Worm (Caenorhabditis elegans): ENCODE data around the gene F28B4.1.

Gene F28B4.1

DNA sequence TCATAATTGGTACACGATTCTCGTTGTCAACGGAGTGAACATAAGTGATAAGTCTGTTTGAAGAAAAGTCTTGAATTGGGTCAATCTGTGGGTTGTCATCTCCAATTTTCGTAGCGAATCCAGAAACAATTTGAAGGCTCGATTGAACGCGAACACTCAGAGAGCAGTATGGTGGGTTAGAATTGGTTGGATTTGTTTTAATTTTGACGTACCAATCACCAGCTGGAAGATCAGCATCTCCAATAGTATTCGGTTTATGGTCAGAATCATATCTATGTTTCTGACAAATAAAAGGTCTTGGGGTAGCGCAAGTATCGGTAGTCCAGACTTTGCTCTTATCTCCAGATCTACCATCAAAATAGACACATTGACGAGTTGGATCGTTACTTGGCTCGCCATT is 25.7 kb downstream of the F28B4.1 start:
- no peak for TF ChIP-seq fkh-6 (tag; optimal IDR thresholded peaks at IDR 0.05)
- TF ChIP-seq eyg-1 (tag; optimal IDR thresholded peaks at IDR 0.05), result no peak
- no peak for TF ChIP-seq ztf-16 (tag; optimal IDR thresholded peaks at IDR 0.05)
- no peak for TF ChIP-seq sox-2 (GFP tag; IDR thresholded peaks at IDR 0.05)
- no peak for TF ChIP-seq hlh-15 (tag; optimal IDR thresholded peaks at IDR 0.05)
- no peak for TF ChIP-seq ceh-19 (GFP tag; optimal IDR thresholded peaks at IDR 0.05)
- TF ChIP-seq elt-2 (tag; optimal IDR thresholded peaks at IDR 0.05), result no peak
- TF ChIP-seq pax-1 (tag; optimal IDR thresholded peaks at IDR 0.05), result no peak
- no peak for TF ChIP-seq ceh-6 (GFP tag; optimal IDR thresholded peaks at IDR 0.05)
- TF ChIP-seq lin-11 (tag; optimal IDR thresholded peaks at IDR 0.05), result no peak
- no peak for TF ChIP-seq madf-2 (tag; optimal IDR thresholded peaks at IDR 0.05)
- no peak for TF ChIP-seq gmeb-2 (tag; optimal IDR thresholded peaks at IDR 0.05)
- TF ChIP-seq ahr-1 (tag; optimal IDR thresholded peaks at IDR 0.05), result no peak
- no peak for TF ChIP-seq ttx-3 (tag; optimal IDR thresholded peaks at IDR 0.05)
- no peak for TF ChIP-seq ceh-9 (tag; optimal IDR thresholded peaks at IDR 0.05)
- TF ChIP-seq hlh-30 (tag; optimal IDR thresholded peaks at IDR 0.05; ENCODE audit: insufficient read depth), result no peak
- no peak for TF ChIP-seq ceh-30 (tag; optimal IDR thresholded peaks at IDR 0.05)
- no peak for TF ChIP-seq nhr-11 (tag; optimal IDR thresholded peaks at IDR 0.05)

DNA sequence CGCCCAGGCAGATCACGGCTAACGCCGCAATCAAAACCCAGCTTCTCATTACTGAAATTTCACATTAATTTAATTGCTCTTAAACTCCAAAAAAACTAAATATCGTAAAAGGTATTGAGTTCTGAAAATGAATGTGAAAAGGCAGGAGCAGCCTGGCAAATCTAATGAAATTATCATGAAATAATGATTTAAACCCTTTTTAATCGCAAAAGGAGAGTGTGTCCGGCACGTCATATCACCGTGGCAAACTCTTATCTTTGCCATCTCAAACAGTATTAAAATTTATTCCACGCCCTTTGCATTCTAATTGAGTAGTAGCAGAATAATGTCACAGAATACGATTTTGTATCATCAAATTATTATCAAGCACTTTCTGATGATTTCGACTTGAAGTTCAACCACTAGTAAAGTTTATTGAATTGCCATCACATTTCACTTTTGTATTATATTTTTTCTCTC is 30.5 kb downstream of the F28B4.1 start, which contains the start of gene F28B4.3:
Gene F28B4.3 (minus strand): TSS at position 51 of the 459 bp plus-strand sequence.
- TF ChIP-seq hlh-6 (tag; optimal IDR thresholded peaks at IDR 0.05), result no peak
- no peak for TF ChIP-seq unc-42 (tag; optimal IDR thresholded peaks at IDR 0.05)
- TF ChIP-seq nhr-232 (tag; optimal IDR thresholded peaks at IDR 0.05), result no peak
- TF ChIP-seq sox-4 (tag; optimal IDR thresholded peaks at IDR 0.05), result no peak
- TF ChIP-seq pax-1 (tag; optimal IDR thresholded peaks at IDR 0.05), result no peak
- TF ChIP-seq ceh-18 (tag; optimal IDR thresholded peaks at IDR 0.05), result no peak
- TF ChIP-seq ceh-6 (GFP tag; optimal IDR thresholded peaks at IDR 0.05), result no peak
- TF ChIP-seq npax-4 (tag; optimal IDR thresholded peaks at IDR 0.05), result no peak
- no peak for TF ChIP-seq ceh-19 (GFP tag; optimal IDR thresholded peaks at IDR 0.05)
- TF ChIP-seq pha-4 (tag; optimal IDR thresholded peaks at IDR 0.05), result no peak
- TF ChIP-seq zip-5 (tag; optimal IDR thresholded peaks at IDR 0.05), result no peak
- TF ChIP-seq gmeb-2 (tag; optimal IDR thresholded peaks at IDR 0.05), result no peak
- no peak for TF ChIP-seq mec-3 (tag; optimal IDR thresholded peaks at IDR 0.05; ENCODE audit: borderline replicate concordance)
- TF ChIP-seq pqm-1 (tag; optimal IDR thresholded peaks at IDR 0.05), result no peak
- no peak for TF ChIP-seq che-1 (tag; optimal IDR thresholded peaks at IDR 0.05)
- no peak for TF ChIP-seq tbx-7 (tag; optimal IDR thresholded peaks at IDR 0.05)
- no peak for TF ChIP-seq hlh-15 (tag; optimal IDR thresholded peaks at IDR 0.05)
- TF ChIP-seq ets-4 (tag; optimal IDR thresholded peaks at IDR 0.05), result no peak

DNA sequence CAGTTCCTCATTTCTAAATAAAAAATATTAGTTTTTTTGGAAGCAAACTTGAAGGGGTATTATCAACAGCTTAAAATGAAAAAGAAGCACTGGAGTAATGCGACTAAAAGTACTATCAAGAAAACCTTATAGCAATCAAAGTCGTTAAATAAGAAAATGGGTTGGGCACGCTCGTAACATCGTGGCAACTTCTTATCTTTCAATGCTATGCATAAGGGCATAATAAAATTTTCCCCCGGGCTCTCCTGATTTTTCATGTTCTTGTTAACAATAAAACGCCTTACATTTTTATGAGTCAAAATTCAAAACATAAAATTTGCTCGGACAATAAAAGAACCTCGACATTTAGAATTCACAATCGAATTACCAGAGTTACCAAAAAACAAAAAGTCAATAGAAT is 38.7 kb downstream of the F28B4.1 start, which contains the start of gene irg-7:
Gene irg-7 (minus strand): TSS at position 23 of the 400 bp plus-strand sequence.
- TF ChIP-seq eyg-1 (tag; optimal IDR thresholded peaks at IDR 0.05) (no peak), lim-6 (tag; optimal IDR thresholded peaks at IDR 0.05) (no peak), ceh-24 (tag; optimal IDR thresholded peaks at IDR 0.05) (no peak), ceh-48 (tag; optimal IDR thresholded peaks at IDR 0.05) (no peak), elt-2 (tag; optimal IDR thresholded peaks at IDR 0.05) (no peak), sox-4 (tag; optimal IDR thresholded peaks at IDR 0.05) (no peak), tbx-2 (tag; optimal IDR thresholded peaks at IDR 0.05) (no peak), ceh-14 (tag; optimal IDR thresholded peaks at IDR 0.05) (no peak), ama-1 (optimal IDR thresholded peaks at IDR 0.05) (no peak), nhr-232 (tag; optimal IDR thresholded peaks at IDR 0.05) (no peak)

DNA sequence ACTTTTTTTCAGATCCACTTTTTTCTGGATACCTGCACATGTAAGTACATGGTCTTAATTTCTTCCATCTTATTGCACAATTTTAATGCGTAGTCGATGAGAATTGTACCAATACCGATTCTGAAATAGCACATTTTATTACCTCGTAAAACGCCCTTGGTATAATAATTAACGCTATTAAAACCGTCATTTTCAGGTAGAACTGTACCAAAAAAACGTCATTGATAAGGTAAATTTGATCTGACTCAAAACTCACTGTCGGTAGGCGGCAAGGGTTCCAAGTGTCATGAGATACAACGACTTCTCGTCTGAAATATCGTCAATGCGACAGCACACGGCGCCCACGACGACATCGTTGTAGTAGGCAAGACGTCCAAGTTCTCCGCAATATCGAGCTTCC is 39.5 kb downstream of the F28B4.1 start:
- TF ChIP-seq T23F11.4 (GFP tag; optimal IDR thresholded peaks at IDR 0.05), result no peak
- no peak for TF ChIP-seq elt-4 (tag; optimal IDR thresholded peaks at IDR 0.05)
- no peak for TF ChIP-seq ceh-14 (tag; optimal IDR thresholded peaks at IDR 0.05)
- no peak for TF ChIP-seq gmeb-2 (tag; optimal IDR thresholded peaks at IDR 0.05)
- TF ChIP-seq nhr-232 (tag; optimal IDR thresholded peaks at IDR 0.05), result no peak
- no peak for TF ChIP-seq sox-4 (tag; optimal IDR thresholded peaks at IDR 0.05)
- TF ChIP-seq nhr-11 (tag; optimal IDR thresholded peaks at IDR 0.05), result no peak
- no peak for TF ChIP-seq unc-86 (tag; optimal IDR thresholded peaks at IDR 0.05)
- TF ChIP-seq lin-11 (tag; optimal IDR thresholded peaks at IDR 0.05), result no peak
- TF ChIP-seq zip-5 (tag; optimal IDR thresholded peaks at IDR 0.05), result no peak
- no peak for TF ChIP-seq ceh-31 (tag; optimal IDR thresholded peaks at IDR 0.05)
- no peak for TF ChIP-seq ceh-18 (tag; optimal IDR thresholded peaks at IDR 0.05)
- no peak for TF ChIP-seq ceh-24 (tag; optimal IDR thresholded peaks at IDR 0.05)
